Worm (Caenorhabditis elegans): Measurements from ENCODE around the gene ssup-72.

ssup-72 gene

DNA sequence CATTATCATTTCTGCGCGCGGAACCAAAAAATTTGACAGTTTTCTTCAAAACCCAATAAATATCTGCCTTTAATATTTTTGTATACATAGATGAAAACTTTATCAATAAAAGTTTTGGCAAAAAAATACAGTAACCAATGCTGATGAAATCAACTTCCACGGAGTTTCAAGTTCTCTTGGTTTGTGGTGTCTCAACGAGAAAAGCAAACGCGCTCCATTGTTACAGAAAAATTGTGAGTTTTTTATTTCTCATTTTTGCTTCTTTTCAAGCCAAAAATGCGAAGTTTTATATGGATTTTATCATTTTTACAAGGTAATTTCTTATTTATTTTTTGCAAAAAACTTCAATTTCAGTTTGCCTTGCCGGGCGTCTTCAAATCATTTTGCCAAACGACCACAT lies 41.7 kb upstream of the ssup-72 start, which contains the start of gene T14B4.3 (continued):
- TF ChIP-seq ztf-11 (tag; optimal IDR thresholded peaks at IDR 0.05) (peak in 1 of 2 experiments; percentile 67), pax-3 (tag; optimal IDR thresholded peaks at IDR 0.05) (peak; percentile 52), mdl-1 (tag; optimal IDR thresholded peaks at IDR 0.05) (peak in 1 of 2 experiments; percentile 35), C34B4.2 (tag; optimal IDR thresholded peaks at IDR 0.05) (no peak), ztf-4 (tag; optimal IDR thresholded peaks at IDR 0.05) (no peak), unc-62 (GFP tag; optimal IDR thresholded peaks at IDR 0.05) (no peak), lir-3 (tag; optimal IDR thresholded peaks at IDR 0.05; ENCODE audit: poor library complexity) (peak; percentile 77), hlh-17 (GFP tag; optimal IDR thresholded peaks at IDR 0.05; ENCODE audit: borderline replicate concordance) (no peak), zip-4 (GFP tag; optimal IDR thresholded peaks at IDR 0.05) (no peak), lin-39 (tag; optimal IDR thresholded peaks at IDR 0.05) (no peak), sup-37 (GFP tag; optimal IDR thresholded peaks at IDR 0.05) (no peak), irx-1 (tag; optimal IDR thresholded peaks at IDR 0.05) (no peak), sox-4 (tag; optimal IDR thresholded peaks at IDR 0.05) (peak; percentile 20), efl-3 (GFP tag; optimal IDR thresholded peaks at IDR 0.05) (no peak), swsn-7 (tag; optimal IDR thresholded peaks at IDR 0.05) (peak; percentile 45), lsy-2 (tag; optimal IDR thresholded peaks at IDR 0.05) (peak; percentile 68 to 88), egl-13 (tag; optimal IDR thresholded peaks at IDR 0.05) (no peak), tbx-2 (tag; optimal IDR thresholded peaks at IDR 0.05) (peak; percentile 54), lin-14 (GFP tag; optimal IDR thresholded peaks at IDR 0.05) (peak; percentile 75), nhr-237 (tag; optimal IDR thresholded peaks at IDR 0.05) (peak; percentile 6), elt-2 (tag; optimal IDR thresholded peaks at IDR 0.05) (no peak), mab-9 (GFP tag; IDR thresholded peaks at IDR 0.05) (no peak), unc-86 (tag; optimal IDR thresholded peaks at IDR 0.05) (peak; percentile 14), nhr-11 (tag; optimal IDR thresholded peaks at IDR 0.05) (no peak), snpc-4 (tag; optimal IDR thresholded peaks at IDR 0.05) (no peak), ces-1 (GFP tag; optimal IDR thresholded peaks at IDR 0.05) (no peak), ets-5 (GFP tag; IDR thresholded peaks at IDR 0.05) (no peak), elt-3 (tag; optimal IDR thresholded peaks at IDR 0.05) (peak in 1 of 6 experiments; percentile 47), ama-1 (optimal IDR thresholded peaks at IDR 0.05) (no peak), grh-1 (GFP tag; IDR thresholded peaks at IDR 0.05) (no peak), skn-1 (tag; optimal IDR thresholded peaks at IDR 0.05) (peak; percentile 43)

DNA sequence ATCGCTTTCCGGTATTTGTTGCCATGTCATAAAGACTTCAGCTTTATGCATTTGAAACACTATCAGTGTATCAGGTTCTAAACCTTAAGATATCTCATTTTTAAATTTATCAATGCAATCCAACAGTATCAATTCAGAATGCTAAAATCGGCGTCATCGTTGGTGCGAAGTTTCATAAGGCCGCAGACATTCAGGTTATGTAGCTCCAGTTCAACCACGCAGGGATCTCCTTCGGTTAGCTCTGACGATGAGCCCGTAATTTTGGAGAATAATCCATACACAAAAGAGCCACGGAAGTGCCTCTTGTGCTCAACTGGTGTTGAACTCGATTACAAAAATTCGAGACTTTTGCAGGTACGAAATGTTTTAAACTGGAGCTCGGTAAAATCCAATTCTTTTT lies 40.3 kb upstream of the ssup-72 start, which contains the start of gene mrps-18.C:
Gene mrps-18.C, plus strand, starts transcription at position 138 of the 400 bp plus-strand sequence.
- TF ChIP-seq pax-3 (tag; optimal IDR thresholded peaks at IDR 0.05): no peak

DNA sequence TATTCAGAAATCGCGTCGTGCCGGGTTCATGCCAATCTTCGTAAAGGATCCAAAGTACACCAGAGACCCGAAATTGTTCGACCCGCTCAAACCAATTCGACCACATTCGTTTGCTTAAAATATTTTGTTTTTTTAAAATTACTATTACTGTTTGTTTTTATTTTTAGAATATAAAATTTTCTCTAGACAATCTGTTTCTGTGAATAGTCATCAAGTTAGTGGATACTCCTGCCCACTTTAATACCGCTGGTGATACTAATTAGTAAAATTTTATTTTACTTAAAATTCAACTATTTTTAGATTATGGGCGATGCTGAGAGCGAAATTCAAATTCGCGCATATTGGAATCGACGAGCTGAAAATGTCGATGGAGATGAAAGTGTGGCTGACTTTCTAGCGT lies 39.8 kb upstream of the ssup-72 start, which contains the start of gene T14B4.1:
Gene T14B4.1, plus strand, starts transcription at position 301 of the 400 bp plus-strand sequence.
- TF ChIP-seq dsc-1 (tag; optimal IDR thresholded peaks at IDR 0.05): no peak
- TF ChIP-seq tbx-2 (tag; optimal IDR thresholded peaks at IDR 0.05): no peak
- no peak for TF ChIP-seq alr-1 (tag; optimal IDR thresholded peaks at IDR 0.05; ENCODE audit: borderline replicate concordance)
- no peak for TF ChIP-seq fkh-4 (tag; optimal IDR thresholded peaks at IDR 0.05; ENCODE audit: borderline replicate concordance)
- no peak for TF ChIP-seq zag-1 (tag; optimal IDR thresholded peaks at IDR 0.05)

DNA sequence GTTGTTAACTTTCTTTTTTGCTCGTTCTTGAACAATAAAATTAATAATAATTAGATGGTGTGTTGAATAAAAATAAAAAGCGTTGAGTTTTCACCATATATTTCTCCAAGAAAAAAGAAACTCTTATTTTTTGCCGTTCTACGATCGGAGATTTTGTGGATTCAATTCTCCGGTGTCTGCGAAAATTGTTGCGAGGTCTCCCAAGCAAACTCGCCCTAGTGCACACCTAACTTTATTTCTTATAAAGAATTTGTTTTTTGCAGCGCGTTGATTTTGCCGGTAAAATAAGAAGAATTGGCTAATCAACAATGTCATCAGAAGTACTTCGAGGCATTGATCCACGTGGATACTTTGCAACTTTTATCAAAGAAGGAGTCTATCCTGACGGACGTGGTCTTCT lies 35.0 kb upstream of the ssup-72 start, which contains the start of gene exos-8:
Gene exos-8, plus strand, starts transcription at position 264 of the 400 bp plus-strand sequence.
- TF ChIP-seq nhr-19 (GFP tag; conservative IDR thresholded peaks at IDR 0.05): peak; percentile 45
- TF ChIP-seq tlp-1 (tag; optimal IDR thresholded peaks at IDR 0.05): no peak
- no peak for TF ChIP-seq unc-98 (GFP tag; IDR thresholded peaks at IDR 0.05)
- no peak for TF ChIP-seq egl-27 (tag; optimal IDR thresholded peaks at IDR 0.05)
- TF ChIP-seq swsn-7 (tag; optimal IDR thresholded peaks at IDR 0.05): peak; percentile 37
- no peak for TF ChIP-seq irx-1 (tag; optimal IDR thresholded peaks at IDR 0.05)
- peak; percentile 69 for TF ChIP-seq nhr-71 (tag; optimal IDR thresholded peaks at IDR 0.05)
- TF ChIP-seq C16A3.4 (tag; optimal IDR thresholded peaks at IDR 0.05): peak; percentile 65
- peak; percentile 9 for TF ChIP-seq dsc-1 (tag; optimal IDR thresholded peaks at IDR 0.05)
- TF ChIP-seq lin-39 (tag; optimal IDR thresholded peaks at IDR 0.05): no peak
- TF ChIP-seq C04F5.9 (tag; optimal IDR thresholded peaks at IDR 0.05): no peak
- peak; percentile 60 for TF ChIP-seq nhr-47 (tag; optimal IDR thresholded peaks at IDR 0.05)
- TF ChIP-seq fos-1 (tag; optimal IDR thresholded peaks at IDR 0.05): peak; percentile 22
- peak in 1 of 2 experiments; percentile 17 for TF ChIP-seq ztf-11 (tag; optimal IDR thresholded peaks at IDR 0.05)
- TF ChIP-seq lir-3 (tag; optimal IDR thresholded peaks at IDR 0.05; ENCODE audit: poor library complexity): peak; percentile 75
- no peak for TF ChIP-seq nhr-76 (tag; optimal IDR thresholded peaks at IDR 0.05)
- TF ChIP-seq nhr-12 (tag; optimal IDR thresholded peaks at IDR 0.05): no peak
- peak; percentile 35 for TF ChIP-seq pax-3 (tag; optimal IDR thresholded peaks at IDR 0.05)
- TF ChIP-seq ceh-82 (tag; optimal IDR thresholded peaks at IDR 0.05): peak in 2 of 3 experiments; percentile 33 to 71
- TF ChIP-seq vab-15 (tag; optimal IDR thresholded peaks at IDR 0.05): peak; percentile 16
